Worm (Caenorhabditis elegans) whole organism, mixed stage, embryonic: ENCODE measurements around the gene toca-2.

Experiments
- blmp-1 ChIP-seq: fragments of 150-350 bp; optimal IDR thresholded peaks from 2 replicates; lab custom pipeline; 2014; ENCODE audit warnings: missing biosample characterization, missing genetic modification characterization
- elt-3 ChIP-seq: fragments of 150-350 bp; optimal IDR thresholded peaks from 2 replicates; lab custom pipeline; 2014; ENCODE audit warnings: missing biosample characterization, missing genetic modification characterization
- flh-1 ChIP-seq: fragments of 200-800 bp; sonication (Bioruptor generic); optimal IDR thresholded peaks from 2 replicates; lab custom pipeline; 2018; ENCODE audit warnings: mild to moderate bottlenecking, missing genetic modification characterization, moderate library complexity, missing compliant biosample characterization
- pha-4 ChIP-seq: fragments of 150-350 bp; optimal IDR thresholded peaks from 2 replicates; lab custom pipeline; 2018; ENCODE audit warnings: missing biosample characterization, missing genetic modification reagents, missing genetic modification characterization
- snpc-4 ChIP-seq: fragments of 150-350 bp; optimal IDR thresholded peaks from 2 replicates; lab custom pipeline; 2014; ENCODE audit warnings: missing biosample characterization, missing genetic modification characterization
- tbx-8 ChIP-seq: fragments of 200-800 bp; sonication (Bioruptor generic); optimal IDR thresholded peaks from 2 replicates; lab custom pipeline; 2018; ENCODE audit warnings: mild to moderate bottlenecking, missing genetic modification characterization, moderate library complexity, missing compliant biosample characterization
- unc-120 ChIP-seq: sonication (generic microtip); optimal IDR thresholded peaks from 2 replicates; lab custom pipeline; 2017; ENCODE audit warnings: missing genetic modification characterization, missing compliant biosample characterization; ENCODE audit not compliant: poor library complexity, severe bottlenecking
- ztf-11 ChIP-seq: fragments of 150-350 bp; optimal IDR thresholded peaks from 2 replicates; lab custom pipeline; 2014; ENCODE audit warnings: missing biosample characterization, missing genetic modification characterization

DNA sequence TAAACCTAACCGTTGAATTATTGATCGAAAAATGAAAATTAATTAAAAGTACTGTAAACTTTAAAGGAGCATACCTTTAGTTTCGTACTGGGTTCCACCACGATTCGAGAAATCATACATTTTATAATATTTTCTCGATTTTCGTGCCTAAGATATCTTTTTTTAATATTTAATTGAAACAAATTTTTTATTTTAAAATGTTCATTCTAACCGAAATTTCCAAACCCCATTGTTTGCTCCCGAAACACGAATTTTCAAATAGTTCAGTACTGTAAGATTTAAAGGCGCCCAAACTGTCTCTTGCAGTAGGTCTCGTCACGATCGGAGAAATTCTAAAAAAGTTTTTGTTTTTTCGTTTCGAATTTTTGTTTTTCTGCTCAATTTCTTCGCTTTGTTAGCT lies 40.7 kb upstream of the toca-2 start:
- TF ChIP-seq pha-4 (no peak), snpc-4 (tag; lab: Kevin White, UChicago) (no peak), flh-1 (GFP tag; lab: Kevin White, UChicago) (no peak), blmp-1 (tag; lab: Kevin White, UChicago) (no peak), tbx-8 (GFP tag; lab: Kevin White, UChicago) (no peak), elt-3 (no peak), ztf-11 (tag; lab: Kevin White, UChicago) (no peak), unc-120 (no peak)
